Fruit fly (Drosophila melanogaster): ENCODE results near the gene CG6462.

The CG6462 gene

DNA sequence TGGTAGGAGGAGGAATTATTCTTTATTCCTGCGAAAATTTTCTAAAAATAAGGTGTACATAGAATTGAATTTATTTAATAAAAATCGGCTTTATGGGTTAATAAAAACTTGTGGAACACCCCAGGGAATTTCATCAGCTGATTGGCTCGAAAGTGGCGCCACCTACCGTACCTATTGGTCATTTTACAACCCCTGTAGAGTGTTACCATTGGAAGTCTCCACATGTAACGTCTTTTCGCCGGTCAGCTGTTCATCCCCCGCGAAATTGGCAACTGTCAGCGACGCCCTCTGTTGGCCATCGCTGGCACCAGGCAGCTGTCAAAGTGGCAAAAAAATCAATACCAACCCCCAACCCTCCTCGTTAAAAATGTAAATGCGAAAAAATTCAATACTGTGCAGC is 45.6 kb downstream of the CG6462 start, which contains the start of gene CG13293 (continued):
- TF ChIP-seq CG17328 (GFP tag; IDR thresholded peaks at IDR 0.05) (no peak), insv (GFP tag; optimal IDR thresholded peaks at IDR 0.05) (peak in 1 of 2 experiments; percentile 20), zen2 (GFP tag; IDR thresholded peaks at IDR 0.05; ENCODE audit: partially characterized antibody) (no peak), CG9932 (GFP tag; IDR thresholded peaks at IDR 0.05) (no peak), aop (GFP tag; IDR thresholded peaks at IDR 0.05) (no peak), CG1602 (GFP tag; optimal IDR thresholded peaks at IDR 0.05) (no peak), so (GFP tag; IDR thresholded peaks at IDR 0.05) (no peak), CG10209 (GFP tag; optimal IDR thresholded peaks at IDR 0.05) (no peak), HLH54F (GFP tag; optimal IDR thresholded peaks at IDR 0.05) (no peak), CG7839 (tag; optimal IDR thresholded peaks at IDR 0.05) (no peak), Ptx1 (GFP tag; IDR thresholded peaks at IDR 0.05) (no peak), CG17359 (tag; optimal IDR thresholded peaks at IDR 0.05) (no peak), CG14441 (GFP tag; IDR thresholded peaks at IDR 0.05) (no peak), B-H1 (GFP tag; IDR thresholded peaks at IDR 0.05) (no peak), slbo (GFP tag; IDR thresholded peaks at IDR 0.05) (no peak), CG17385 (GFP tag; optimal IDR thresholded peaks at IDR 0.05) (no peak), CG18599 (GFP tag; optimal IDR thresholded peaks at IDR 0.05) (no peak), row (GFP tag; IDR thresholded peaks at IDR 0.05) (peak; percentile 61; the same call in 2 of the 3 replicates), CG12104 (GFP tag; optimal IDR thresholded peaks at IDR 0.05) (no peak), scrt (GFP tag; optimal IDR thresholded peaks at IDR 0.05) (peak; percentile 53), ato (GFP tag; IDR thresholded peaks at IDR 0.05; ENCODE audit: partially characterized antibody) (no peak), sens (GFP tag) (peak; percentile 62), CG7556 (GFP tag; optimal IDR thresholded peaks at IDR 0.05) (no peak), Rfx (GFP tag; IDR thresholded peaks at IDR 0.05) (0 out of 2 replicates have a peak, but pooled peaks have one; percentile 11), z (GFP tag; IDR thresholded peaks at IDR 0.05) (no peak), gcm2 (GFP tag; optimal IDR thresholded peaks at IDR 0.05) (no peak), Side (GFP tag; optimal IDR thresholded peaks at IDR 0.05) (no peak), BtbVII (GFP tag; optimal IDR thresholded peaks at IDR 0.05) (no peak), CG9876 (GFP tag; optimal IDR thresholded peaks at IDR 0.05) (no peak), sisA (GFP tag; IDR thresholded peaks at IDR 0.05) (no peak), Vsx1 (GFP tag; optimal IDR thresholded peaks at IDR 0.05) (no peak), zfh2 (GFP tag; optimal IDR thresholded peaks at IDR 0.05) (no peak), CG10979 (tag; optimal IDR thresholded peaks at IDR 0.05) (peak; percentile 16), Optix (GFP tag; IDR thresholded peaks at IDR 0.05) (no peak), CG11093 (GFP tag; IDR thresholded peaks at IDR 0.05) (0 out of 3 replicates have a peak, but pooled peaks have one; percentile 8), CG3726 (GFP tag; IDR thresholded peaks at IDR 0.05) (no peak), wor (GFP tag; IDR thresholded peaks at IDR 0.05) (no peak), Gsc (GFP tag; IDR thresholded peaks at IDR 0.05) (no peak), her (GFP tag; optimal IDR thresholded peaks at IDR 0.05) (no peak), eve (GFP tag; optimal IDR thresholded peaks at IDR 0.05) (no peak), H15 (GFP tag; IDR thresholded peaks at IDR 0.05) (0 out of 3 replicates have a peak, but pooled peaks have one; percentile 21), seq (GFP tag; IDR thresholded peaks at IDR 0.05) (peak; percentile 97), Nf-YC (tag; optimal IDR thresholded peaks at IDR 0.05) (no peak), Taf1 (GFP tag; IDR thresholded peaks at IDR 0.05) (no peak), Ets97D (GFP tag; optimal IDR thresholded peaks at IDR 0.05) (peak; percentile 2), cwo (GFP tag; optimal IDR thresholded peaks at IDR 0.05) (no peak), Gug (GFP tag; IDR thresholded peaks at IDR 0.05) (no peak), crc (GFP tag; optimal IDR thresholded peaks at IDR 0.05) (no peak), Atf3 (GFP tag; optimal IDR thresholded peaks at IDR 0.05) (no peak), inv (GFP tag; IDR thresholded peaks at IDR 0.05; ENCODE audit: partially characterized antibody) (no peak), maf-S (GFP tag; optimal IDR thresholded peaks at IDR 0.05) (no peak), CG3847 (GFP tag; IDR thresholded peaks at IDR 0.05) (no peak), Stat92E (GFP tag; optimal IDR thresholded peaks at IDR 0.05) (no peak)
